Worm (Caenorhabditis elegans) whole organism, L1 larva: Measurements from ENCODE around the gene klf-3.

Experiments
- C04F5.9 ChIP-seq: sonication (generic microtip); optimal IDR thresholded peaks from 2 replicates; lab custom pipeline; 2016; ENCODE audit warnings: missing genetic modification characterization, missing compliant biosample characterization
- C16A3.4 ChIP-seq: fragments of 150-350 bp; optimal IDR thresholded peaks from 2 replicates; lab custom pipeline; 2014; ENCODE audit warnings: missing biosample characterization, missing genetic modification characterization
- F16B12.6 ChIP-seq: fragments of 150-350 bp; optimal IDR thresholded peaks from 2 replicates; lab custom pipeline; 2014; ENCODE audit warnings: missing biosample characterization, missing genetic modification characterization
- aha-1 ChIP-seq: fragments of 150-350 bp; optimal IDR thresholded peaks from 2 replicates; lab custom pipeline; 2014; ENCODE audit warnings: missing biosample characterization, missing genetic modification characterization
- alr-1 ChIP-seq: fragments of 200-800 bp; sonication (Bioruptor generic); optimal IDR thresholded peaks from 2 replicates; lab custom pipeline; 2018; ENCODE audit warnings: borderline replicate concordance, mild to moderate bottlenecking, missing genetic modification characterization, missing compliant biosample characterization
- ceh-63 ChIP-seq: fragments of 200-800 bp; sonication (Bioruptor generic); optimal IDR thresholded peaks from 2 replicates; lab custom pipeline; 2018; ENCODE audit warnings: mild to moderate bottlenecking, missing genetic modification characterization, missing compliant biosample characterization
- ceh-8 ChIP-seq: fragments of 200-800 bp; sonication (Bioruptor generic); optimal IDR thresholded peaks from 2 replicates; lab custom pipeline; 2018; ENCODE audit warnings: mild to moderate bottlenecking, missing genetic modification characterization, moderate library complexity, missing compliant biosample characterization
- ceh-88 ChIP-seq: fragments of 200-800 bp; sonication (Bioruptor generic); IDR thresholded peaks from 2 replicates; pipeline ENCODE4 v1.3.6; 2022; ENCODE audit warnings: missing genetic modification characterization, missing compliant biosample characterization
- ceh-90 ChIP-seq: sonication (generic microtip); optimal IDR thresholded peaks from 2 replicates; lab custom pipeline; 2016; ENCODE audit warnings: missing genetic modification characterization, missing compliant biosample characterization
- dpl-1 ChIP-seq, 3 experiments: fragments of 150-350 bp in 2 of 3; sonication (generic microtip) in 1 of 3; optimal IDR thresholded peaks; 2 replicates each; lab custom pipeline; 2014 to 2017; ENCODE audit warnings: missing biosample characterization in 3 of 3, missing genetic modification characterization in 3 of 3, missing genetic modification reagents in 3 of 3
- dsc-1 ChIP-seq: sonication (generic microtip); optimal IDR thresholded peaks from 2 replicates; lab custom pipeline; 2016; ENCODE audit warnings: mild to moderate bottlenecking, missing genetic modification characterization, missing compliant biosample characterization
- efl-1 ChIP-seq, 4 experiments: fragments of 150-350 bp; optimal IDR thresholded peaks in 3 of 4; peaks in 1 of 4; 1 replicate in 1 of 4; 2 replicates in 3 of 4; lab custom pipeline; 2014; ENCODE audit warnings: missing biosample characterization in 2 of 4, missing genetic modification characterization in 2 of 4, missing genetic modification reagents in 2 of 4
- efl-3 ChIP-seq: fragments of 200-800 bp; sonication (Bioruptor generic); optimal IDR thresholded peaks from 2 replicates; lab custom pipeline; 2018; ENCODE audit warnings: mild to moderate bottlenecking, missing genetic modification characterization, missing compliant biosample characterization
- elt-2 ChIP-seq: sonication (generic microtip); optimal IDR thresholded peaks from 2 replicates; lab custom pipeline; 2016; ENCODE audit warnings: missing genetic modification characterization, mild to moderate bottlenecking, inconsistent platforms, missing compliant biosample characterization, missing genetic modification reagents
- elt-3 ChIP-seq, 6 experiments: fragments of 150-350 bp in 1 of 6; sonication (generic microtip); optimal IDR thresholded peaks; 2 replicates each; lab custom pipeline; 2017 to 2018; ENCODE audit warnings: missing biosample characterization in 6 of 6, missing genetic modification characterization in 6 of 6, inconsistent platforms in 1 of 6
- fos-1 ChIP-seq: fragments of 150-350 bp; optimal IDR thresholded peaks from 2 replicates; lab custom pipeline; 2014; ENCODE audit warnings: missing biosample characterization, missing genetic modification characterization
- grh-1 ChIP-seq: fragments of 200-800 bp; sonication (Bioruptor generic); IDR thresholded peaks from 2 replicates; pipeline ENCODE4 v1.3.6; 2022; ENCODE audit warnings: missing genetic modification reagents, missing genetic modification characterization, missing compliant biosample characterization
- hlh-17 ChIP-seq: fragments of 200-800 bp; sonication (Bioruptor generic); optimal IDR thresholded peaks from 2 replicates; lab custom pipeline; 2018; ENCODE audit warnings: missing genetic modification characterization, mild to moderate bottlenecking, missing compliant biosample characterization, moderate library complexity, borderline replicate concordance
- hpl-2 ChIP-seq: fragments of 150-350 bp; optimal IDR thresholded peaks from 2 replicates; lab custom pipeline; 2014; ENCODE audit warnings: missing biosample characterization, missing genetic modification reagents, missing genetic modification characterization
- irx-1 ChIP-seq: sonication (generic microtip); optimal IDR thresholded peaks from 2 replicates; lab custom pipeline; 2016; ENCODE audit warnings: missing genetic modification characterization, missing compliant biosample characterization
- jun-1 ChIP-seq: fragments of 150-350 bp; optimal IDR thresholded peaks from 2 replicates; lab custom pipeline; 2014; ENCODE audit warnings: missing biosample characterization, missing genetic modification reagents, missing genetic modification characterization
- lin-14 ChIP-seq: fragments of 200-800 bp; sonication (Bioruptor generic); optimal IDR thresholded peaks from 2 replicates; lab custom pipeline; 2018; ENCODE audit warnings: mild to moderate bottlenecking, missing genetic modification characterization, moderate library complexity, missing compliant biosample characterization
- lin-15B ChIP-seq: fragments of 150-350 bp; sonication (generic microtip); optimal IDR thresholded peaks from 3 replicates; lab custom pipeline; 2014; ENCODE audit warnings: missing biosample characterization, missing genetic modification characterization
- lin-35 ChIP-seq, 2 experiments: fragments of 150-350 bp; optimal IDR thresholded peaks; 2 replicates each; lab custom pipeline; 2014; ENCODE audit warnings: missing biosample characterization in 2 of 2, missing genetic modification characterization in 2 of 2, missing genetic modification reagents in 2 of 2
- lin-39 ChIP-seq: fragments of 150-350 bp; optimal IDR thresholded peaks from 2 replicates; lab custom pipeline; 2014; ENCODE audit warnings: missing biosample characterization, missing genetic modification reagents, missing genetic modification characterization
- lsy-2 ChIP-seq, 2 experiments: fragments of 150-350 bp; optimal IDR thresholded peaks; 2 replicates each; lab custom pipeline; 2014; ENCODE audit warnings: missing biosample characterization in 2 of 2, missing genetic modification characterization in 2 of 2
- mdl-1 ChIP-seq, 2 experiments: fragments of 150-350 bp; optimal IDR thresholded peaks; 2 replicates each; lab custom pipeline; 2014 to 2017; ENCODE audit warnings: missing biosample characterization in 2 of 2, missing genetic modification characterization in 2 of 2, inconsistent platforms in 1 of 2
- mef-2 ChIP-seq: fragments of 150-350 bp; optimal IDR thresholded peaks from 2 replicates; lab custom pipeline; 2014; ENCODE audit warnings: missing biosample characterization, missing genetic modification characterization
- mep-1 ChIP-seq: fragments of 150-350 bp; optimal IDR thresholded peaks from 2 replicates; lab custom pipeline; 2014; ENCODE audit warnings: missing biosample characterization, missing genetic modification characterization
- nhr-11 ChIP-seq: fragments of 150-350 bp; optimal IDR thresholded peaks from 2 replicates; lab custom pipeline; 2014; ENCODE audit warnings: missing biosample characterization, missing genetic modification characterization
- nhr-19 ChIP-seq: fragments of 200-800 bp; sonication (Bioruptor generic); conservative IDR thresholded peaks from 2 replicates; pipeline ENCODE4 v1.3.6; 2022; ENCODE audit warnings: missing genetic modification characterization, missing compliant biosample characterization
- nhr-237 ChIP-seq: fragments of 150-350 bp; optimal IDR thresholded peaks from 2 replicates; lab custom pipeline; 2014; ENCODE audit warnings: missing biosample characterization, missing genetic modification characterization
- nhr-71 ChIP-seq: sonication (generic microtip); optimal IDR thresholded peaks from 2 replicates; lab custom pipeline; 2016; ENCODE audit warnings: mild to moderate bottlenecking, missing genetic modification characterization, moderate library complexity, missing compliant biosample characterization
- nhr-76 ChIP-seq: sonication (generic microtip); optimal IDR thresholded peaks from 2 replicates; lab custom pipeline; 2017; ENCODE audit warnings: missing biosample characterization, missing genetic modification characterization
- nhr-85 ChIP-seq: sonication (generic microtip); peaks from one replicate; lab custom pipeline; 2016; ENCODE audit warnings: missing genetic modification characterization, inconsistent platforms, missing compliant biosample characterization
- nhr-90 ChIP-seq: sonication (generic microtip); optimal IDR thresholded peaks from 2 replicates; lab custom pipeline; 2016; ENCODE audit warnings: mild to moderate bottlenecking, missing genetic modification characterization, missing compliant biosample characterization; ENCODE audit not compliant: poor library complexity
- pag-3 ChIP-seq: sonication (generic microtip); optimal IDR thresholded peaks from 2 replicates; lab custom pipeline; 2017; ENCODE audit warnings: missing genetic modification characterization, mild to moderate bottlenecking, missing compliant biosample characterization, antibody characterized with exemption, borderline replicate concordance; ENCODE audit not compliant: insufficient read depth
- pax-3 ChIP-seq: fragments of 200-800 bp; sonication (Bioruptor generic); optimal IDR thresholded peaks from 2 replicates; lab custom pipeline; 2018; ENCODE audit warnings: mild to moderate bottlenecking, missing genetic modification characterization, moderate library complexity, missing compliant biosample characterization
- snpc-4 ChIP-seq: fragments of 150-350 bp; optimal IDR thresholded peaks from 2 replicates; lab custom pipeline; 2014; ENCODE audit warnings: missing biosample characterization, missing genetic modification characterization
- snu-23 ChIP-seq: sonication (generic microtip); optimal IDR thresholded peaks from 2 replicates; lab custom pipeline; 2016; ENCODE audit warnings: missing genetic modification characterization, missing compliant biosample characterization
- swsn-7 ChIP-seq: sonication (generic microtip); optimal IDR thresholded peaks from 2 replicates; lab custom pipeline; 2016; ENCODE audit warnings: missing genetic modification characterization, missing compliant biosample characterization
- tbx-2 ChIP-seq: sonication (generic microtip); optimal IDR thresholded peaks from 2 replicates; lab custom pipeline; 2016; ENCODE audit warnings: missing genetic modification characterization, missing compliant biosample characterization
- unc-130 ChIP-seq: fragments of 150-350 bp; optimal IDR thresholded peaks from 2 replicates; lab custom pipeline; 2017; ENCODE audit warnings: missing biosample characterization, missing genetic modification characterization, inconsistent platforms
- unc-30 ChIP-seq: sonication (generic microtip); optimal IDR thresholded peaks from 2 replicates; lab custom pipeline; 2017; ENCODE audit warnings: missing biosample characterization, missing genetic modification characterization
- xbp-1 ChIP-seq: sonication (generic microtip); optimal IDR thresholded peaks from 2 replicates; lab custom pipeline; 2016; ENCODE audit warnings: missing genetic modification characterization, missing compliant biosample characterization
- zag-1 ChIP-seq: fragments of 150-350 bp; optimal IDR thresholded peaks from 2 replicates; lab custom pipeline; 2014; ENCODE audit warnings: missing biosample characterization, missing genetic modification characterization
- ztf-11 ChIP-seq, 2 experiments: sonication (generic microtip); optimal IDR thresholded peaks; 2 replicates each; lab custom pipeline; 2016 to 2017; ENCODE audit warnings: missing genetic modification characterization in 2 of 2, missing biosample characterization in 1 of 2, missing compliant biosample characterization in 1 of 2
- ztf-4 ChIP-seq: fragments of 150-350 bp; optimal IDR thresholded peaks from 2 replicates; lab custom pipeline; 2014; ENCODE audit warnings: missing biosample characterization, missing genetic modification characterization

Gene klf-3

ce11 chrII:6600973-6601372 is 15.7 kb upstream of the klf-3 start, which contains the start of gene vps-33.2 (continued):
- TF ChIP-seq ztf-4 (tag; lab: Kevin White, UChicago) (no peak), fos-1 (tag; lab: Kevin White, UChicago) (peak; percentile 42), nhr-76 (tag; lab: Kevin White, UChicago) (no peak), grh-1 (GFP tag; lab: Robert Waterston, UW) (no peak), lin-39 (no peak), nhr-71 (tag; lab: Kevin White, UChicago) (peak; percentile 68), unc-30 (no peak), aha-1 (tag; lab: Kevin White, UChicago) (no peak), pax-3 (tag; lab: Kevin White, UChicago) (no peak), ceh-88 (GFP tag; lab: Robert Waterston, UW) (no peak), snu-23 (peak; percentile 60), ceh-90 (tag; lab: Kevin White, UChicago) (no peak), elt-3 (tag; optimal IDR thresholded peaks at IDR 0.05; lab: Kevin White, UChicago) (peak in 1 of 6 experiments; percentile 6), ceh-63 (GFP tag; lab: Kevin White, UChicago) (no peak), nhr-19 (peak; percentile 53), lin-15B (no peak), irx-1 (tag; lab: Kevin White, UChicago) (peak; percentile 8), nhr-11 (no peak), dpl-1 (GFP tag; optimal IDR thresholded peaks at IDR 0.05; lab: Kevin White, UChicago) (peak; percentile 23 to 62 (median 60)), unc-130 (peak; percentile 27), C04F5.9 (tag; lab: Kevin White, UChicago) (peak; percentile 13), hpl-2 (GFP tag; lab: Kevin White, UChicago) (no peak), ztf-11 (tag; optimal IDR thresholded peaks at IDR 0.05; lab: Kevin White, UChicago) (no peak), efl-3 (GFP tag; lab: Kevin White, UChicago) (no peak), xbp-1 (peak; percentile 33), nhr-90 (tag; lab: Kevin White, UChicago) (peak; percentile 0), alr-1 (tag; lab: Kevin White, UChicago) (no peak), ceh-8 (GFP tag; lab: Kevin White, UChicago) (no peak), hlh-17 (GFP tag; lab: Kevin White, UChicago) (no peak), jun-1 (tag; lab: Kevin White, UChicago) (no peak)

ce11 chrII:6608626-6609025 is 8.1 kb upstream of the klf-3 start:
- no peak for TF ChIP-seq dsc-1 (tag; lab: Kevin White, UChicago)
- TF ChIP-seq pag-3 (tag; lab: Kevin White, UChicago): no peak
- no peak for TF ChIP-seq C16A3.4 (tag; lab: Kevin White, UChicago)
- TF ChIP-seq zag-1: no peak
- TF ChIP-seq snpc-4 (tag; lab: Kevin White, UChicago): no peak
- no peak for TF ChIP-seq ceh-90 (tag; lab: Kevin White, UChicago)
- no peak for TF ChIP-seq nhr-85 (tag; lab: Kevin White, UChicago)
- no peak for TF ChIP-seq elt-2 (tag; lab: Kevin White, UChicago)

- TF ChIP-seq efl-1 (optimal IDR thresholded peaks at IDR 0.05; lab: Kevin White, UChicago) (peak; percentile 42 to 54), efl-1 (GFP tag; optimal IDR thresholded peaks at IDR 0.05 in 1 of 2; lab: Kevin White, UChicago) (peak; percentile 53 to 80), swsn-7 (tag; lab: Kevin White, UChicago) (no peak), hlh-17 (GFP tag; lab: Kevin White, UChicago) (no peak), lin-35 (GFP tag; optimal IDR thresholded peaks at IDR 0.05; lab: Kevin White, UChicago) (peak; percentile 57 to 60), ztf-11 (tag; optimal IDR thresholded peaks at IDR 0.05; lab: Kevin White, UChicago) (no peak), elt-2 (tag; lab: Kevin White, UChicago) (peak; percentile 11), nhr-237 (tag; lab: Kevin White, UChicago) (no peak), alr-1 (tag; lab: Kevin White, UChicago) (no peak), F16B12.6 (peak; percentile 89), mep-1 (tag; lab: Kevin White, UChicago) (peak; percentile 65), lin-14 (GFP tag; lab: Kevin White, UChicago) (peak; percentile 60), mef-2 (tag; lab: Kevin White, UChicago) (no peak), C04F5.9 (tag; lab: Kevin White, UChicago) (no peak), lsy-2 (tag; optimal IDR thresholded peaks at IDR 0.05; lab: Kevin White, UChicago) (peak; percentile 41 to 57), mdl-1 (tag; optimal IDR thresholded peaks at IDR 0.05; lab: Kevin White, UChicago) (peak in 1 of 2 experiments; percentile 75), tbx-2 (tag; lab: Kevin White, UChicago) (peak; percentile 8), nhr-71 (tag; lab: Kevin White, UChicago) (peak; percentile 38), ceh-90 (tag; lab: Kevin White, UChicago) (no peak)
These were observed 7.3 kb upstream of the klf-3 start, which contains the start of gene epg-5 for ce11 chrII:6609315-6609842. epg-5 (minus strand) TSS chrII:6609365.
